Fruit fly (Drosophila melanogaster): ENCODE measurements around the gene CG1503.

CG1503 gene

dm6 chrX:21106269-21106668, at the start of gene CG1503:
Gene CG1503 (minus strand): TSS chrX:21106369.
- TF ChIP-seq CG1620 (GFP tag; optimal IDR thresholded peaks at IDR 0.05) = no peak

dm6 chrX:21146941-21147340, 40.8 kb upstream of the CG1503 start, which contains the start of gene CG45154:
Gene CG45154 (minus strand): TSS chrX:21147041.
- TF ChIP-seq Hr96 (GFP tag; optimal IDR thresholded peaks at IDR 0.05) = no peak
- TF ChIP-seq toe (GFP tag; optimal IDR thresholded peaks at IDR 0.05) = no peak
- TF ChIP-seq tj (GFP tag; optimal IDR thresholded peaks at IDR 0.05) = no peak
- TF ChIP-seq CG12768 (GFP tag; optimal IDR thresholded peaks at IDR 0.05) = no peak
- no peak for TF ChIP-seq CG14711 (tag; optimal IDR thresholded peaks at IDR 0.05)
- TF ChIP-seq Clk (GFP tag; optimal IDR thresholded peaks at IDR 0.05) = no peak
- TF ChIP-seq CG11617 (GFP tag; optimal IDR thresholded peaks at IDR 0.05) = no peak

- TF ChIP-seq CG11617 (GFP tag; optimal IDR thresholded peaks at IDR 0.05) (no peak), ovo (GFP tag; optimal IDR thresholded peaks at IDR 0.05) (no peak), pad (GFP tag; optimal IDR thresholded peaks at IDR 0.05) (no peak), CG12768 (GFP tag; optimal IDR thresholded peaks at IDR 0.05) (no peak)
Measured at dm6 chrX:21127267-21127666, 21.1 kb upstream of the CG1503 start.

- no peak for TF ChIP-seq CG5204 (GFP tag; optimal IDR thresholded peaks at IDR 0.05)
- TF ChIP-seq CG12768 (GFP tag; optimal IDR thresholded peaks at IDR 0.05) = no peak
- no peak for TF ChIP-seq Crg-1 (GFP tag; optimal IDR thresholded peaks at IDR 0.05)
- no peak for TF ChIP-seq Clk (GFP tag; optimal IDR thresholded peaks at IDR 0.05)
- TF ChIP-seq Hr96 (GFP tag; optimal IDR thresholded peaks at IDR 0.05) = no peak
- TF ChIP-seq kay (GFP tag; ENCODE audit: borderline replicate concordance) = no peak
- TF ChIP-seq CG7045 (GFP tag; optimal IDR thresholded peaks at IDR 0.05) = no peak
- TF ChIP-seq tj (GFP tag; optimal IDR thresholded peaks at IDR 0.05) = no peak
- TF ChIP-seq CG1620 (GFP tag; optimal IDR thresholded peaks at IDR 0.05) = no peak
- TF ChIP-seq CG14711 (tag; optimal IDR thresholded peaks at IDR 0.05) = no peak
- no peak for TF ChIP-seq pad (GFP tag; optimal IDR thresholded peaks at IDR 0.05)
- TF ChIP-seq Mnt (GFP tag; optimal IDR thresholded peaks at IDR 0.05) = no peak
- no peak for TF ChIP-seq cic (GFP tag; optimal IDR thresholded peaks at IDR 0.05)
- no peak for TF ChIP-seq toe (GFP tag; optimal IDR thresholded peaks at IDR 0.05)
- no peak for TF ChIP-seq ovo (GFP tag; optimal IDR thresholded peaks at IDR 0.05)
- no peak for TF ChIP-seq cnc (optimal IDR thresholded peaks at IDR 0.05)
- no peak for TF ChIP-seq CG11617 (GFP tag; optimal IDR thresholded peaks at IDR 0.05)
- TF ChIP-seq CG33017 (tag; optimal IDR thresholded peaks at IDR 0.05) = no peak
- TF ChIP-seq bab1 (GFP tag; optimal IDR thresholded peaks at IDR 0.05) = no peak
- TF ChIP-seq CG7101 (tag; optimal IDR thresholded peaks at IDR 0.05) = no peak
Measured at dm6 chrX:21126790-21127189, 20.6 kb upstream of the CG1503 start.

- TF ChIP-seq CG33017 (tag; optimal IDR thresholded peaks at IDR 0.05) = no peak
- TF ChIP-seq tj (GFP tag; optimal IDR thresholded peaks at IDR 0.05) = peak; percentile 91
Measured at dm6 chrX:21125966-21126553, 19.9 kb upstream of the CG1503 start.

dm6 chrX:21124176-21124575, 18.0 kb upstream of the CG1503 start:
- TF ChIP-seq CG7101 (tag; optimal IDR thresholded peaks at IDR 0.05) = peak; percentile 2
- no peak for TF ChIP-seq tj (GFP tag; optimal IDR thresholded peaks at IDR 0.05)
- TF ChIP-seq CG7045 (GFP tag; optimal IDR thresholded peaks at IDR 0.05) = no peak
- no peak for TF ChIP-seq CG5204 (GFP tag; optimal IDR thresholded peaks at IDR 0.05)
- TF ChIP-seq kay (GFP tag; ENCODE audit: borderline replicate concordance) = no peak
- no peak for TF ChIP-seq Clk (GFP tag; optimal IDR thresholded peaks at IDR 0.05)
- no peak for TF ChIP-seq CG33017 (tag; optimal IDR thresholded peaks at IDR 0.05)
- TF ChIP-seq CG12768 (GFP tag; optimal IDR thresholded peaks at IDR 0.05) = no peak
- TF ChIP-seq CG14711 (tag; optimal IDR thresholded peaks at IDR 0.05) = peak; percentile 12
- no peak for TF ChIP-seq cic (GFP tag; optimal IDR thresholded peaks at IDR 0.05)
- no peak for TF ChIP-seq pad (GFP tag; optimal IDR thresholded peaks at IDR 0.05)
- no peak for TF ChIP-seq Hr96 (GFP tag; optimal IDR thresholded peaks at IDR 0.05)
- TF ChIP-seq CG11617 (GFP tag; optimal IDR thresholded peaks at IDR 0.05) = no peak
- TF ChIP-seq bab1 (GFP tag; optimal IDR thresholded peaks at IDR 0.05) = peak; percentile 82
- TF ChIP-seq Mnt (GFP tag; optimal IDR thresholded peaks at IDR 0.05) = no peak
- TF ChIP-seq toe (GFP tag; optimal IDR thresholded peaks at IDR 0.05) = no peak

dm6 chrX:21123499-21123898, 17.3 kb upstream of the CG1503 start, which contains the start of gene ldd:
Gene ldd (plus strand): TSS chrX:21123634.
- TF ChIP-seq CG7101 (tag; optimal IDR thresholded peaks at IDR 0.05) (no peak), cic (GFP tag; optimal IDR thresholded peaks at IDR 0.05) (no peak), bab1 (GFP tag; optimal IDR thresholded peaks at IDR 0.05) (no peak), CG1620 (GFP tag; optimal IDR thresholded peaks at IDR 0.05) (no peak), CG33017 (tag; optimal IDR thresholded peaks at IDR 0.05) (no peak), CG7045 (GFP tag; optimal IDR thresholded peaks at IDR 0.05) (no peak), kay (GFP tag; ENCODE audit: borderline replicate concordance) (no peak), Clk (GFP tag; optimal IDR thresholded peaks at IDR 0.05) (no peak), pad (GFP tag; optimal IDR thresholded peaks at IDR 0.05) (no peak), tj (GFP tag; optimal IDR thresholded peaks at IDR 0.05) (no peak), CG5204 (GFP tag; optimal IDR thresholded peaks at IDR 0.05) (no peak), cnc (optimal IDR thresholded peaks at IDR 0.05) (no peak)
